Worm (Caenorhabditis elegans) whole organism, L1 larva: ENCODE measurements around the gene F56F11.1.
A peak's percentile ranks its signal among the peaks of the same experiment; 100 is the strongest.

Experiments
- C04F5.9 ChIP-seq: sonication (generic microtip); optimal IDR thresholded peaks from 2 replicates; lab custom pipeline; 2016; ENCODE audit warnings: missing genetic modification characterization, missing compliant biosample characterization
- C16A3.4 ChIP-seq: fragments of 150-350 bp; optimal IDR thresholded peaks from 2 replicates; lab custom pipeline; 2014; ENCODE audit warnings: missing biosample characterization, missing genetic modification characterization
- F16B12.6 ChIP-seq: fragments of 150-350 bp; optimal IDR thresholded peaks from 2 replicates; lab custom pipeline; 2014; ENCODE audit warnings: missing biosample characterization, missing genetic modification characterization
- Y116A8C.19 ChIP-seq: sonication (generic microtip); optimal IDR thresholded peaks from 2 replicates; lab custom pipeline; 2016; ENCODE audit warnings: missing compliant biosample characterization, missing genetic modification characterization, borderline replicate concordance
- aha-1 ChIP-seq: fragments of 150-350 bp; optimal IDR thresholded peaks from 2 replicates; lab custom pipeline; 2014; ENCODE audit warnings: missing biosample characterization, missing genetic modification characterization
- aly-2 ChIP-seq: fragments of 150-350 bp; optimal IDR thresholded peaks from 2 replicates; lab custom pipeline; 2014; ENCODE audit warnings: missing biosample characterization, missing genetic modification characterization
- blmp-1 ChIP-seq: fragments of 150-350 bp; optimal IDR thresholded peaks from 2 replicates; lab custom pipeline; 2014; ENCODE audit warnings: missing biosample characterization, missing genetic modification characterization
- ceh-63 ChIP-seq: fragments of 200-800 bp; sonication (Bioruptor generic); optimal IDR thresholded peaks from 2 replicates; lab custom pipeline; 2018; ENCODE audit warnings: mild to moderate bottlenecking, missing genetic modification characterization, missing compliant biosample characterization
- ceh-8 ChIP-seq: fragments of 200-800 bp; sonication (Bioruptor generic); optimal IDR thresholded peaks from 2 replicates; lab custom pipeline; 2018; ENCODE audit warnings: mild to moderate bottlenecking, missing genetic modification characterization, moderate library complexity, missing compliant biosample characterization
- ceh-82 ChIP-seq, 3 experiments: fragments of 150-350 bp in 1 of 3; sonication (generic microtip) in 2 of 3; optimal IDR thresholded peaks; 2 replicates each; lab custom pipeline; 2014 to 2017; ENCODE audit warnings: missing biosample characterization in 3 of 3, missing genetic modification characterization in 3 of 3
- ces-1 ChIP-seq: fragments of 150-350 bp; optimal IDR thresholded peaks from 2 replicates; lab custom pipeline; 2014; ENCODE audit warnings: missing biosample characterization, missing genetic modification reagents, missing genetic modification characterization
- dsc-1 ChIP-seq: sonication (generic microtip); optimal IDR thresholded peaks from 2 replicates; lab custom pipeline; 2016; ENCODE audit warnings: mild to moderate bottlenecking, missing genetic modification characterization, missing compliant biosample characterization
- efl-1 ChIP-seq, 4 experiments: fragments of 150-350 bp; optimal IDR thresholded peaks in 3 of 4; peaks in 1 of 4; 1 replicate in 1 of 4; 2 replicates in 3 of 4; lab custom pipeline; 2014; ENCODE audit warnings: missing biosample characterization in 2 of 4, missing genetic modification characterization in 2 of 4, missing genetic modification reagents in 2 of 4
- egl-13 ChIP-seq: sonication (generic microtip); optimal IDR thresholded peaks from 2 replicates; lab custom pipeline; 2016; ENCODE audit warnings: missing genotype, missing genetic modification reagents, missing genetic modification characterization, missing compliant biosample characterization
- egl-27 ChIP-seq, 2 experiments: fragments of 150-350 bp in 1 of 2; sonication (generic microtip); optimal IDR thresholded peaks; 3 replicates each; lab custom pipeline; 2017 to 2018; ENCODE audit warnings: missing biosample characterization in 2 of 2, missing genetic modification characterization in 2 of 2, missing genetic modification reagents in 2 of 2
- elt-2 ChIP-seq: sonication (generic microtip); optimal IDR thresholded peaks from 2 replicates; lab custom pipeline; 2016; ENCODE audit warnings: missing genetic modification characterization, mild to moderate bottlenecking, inconsistent platforms, missing compliant biosample characterization, missing genetic modification reagents
- fkh-10 ChIP-seq: sonication (generic microtip); optimal IDR thresholded peaks from 2 replicates; lab custom pipeline; 2017; ENCODE audit warnings: missing biosample characterization, missing genetic modification reagents, missing genetic modification characterization
- grh-1 ChIP-seq: fragments of 200-800 bp; sonication (Bioruptor generic); IDR thresholded peaks from 2 replicates; pipeline ENCODE4 v1.3.6; 2022; ENCODE audit warnings: missing genetic modification reagents, missing genetic modification characterization, missing compliant biosample characterization
- hlh-4 ChIP-seq: sonication (generic microtip); optimal IDR thresholded peaks from 2 replicates; lab custom pipeline; 2016; ENCODE audit warnings: mild to moderate bottlenecking, missing genetic modification characterization, missing compliant biosample characterization
- hpl-2 ChIP-seq: fragments of 150-350 bp; optimal IDR thresholded peaks from 2 replicates; lab custom pipeline; 2014; ENCODE audit warnings: missing biosample characterization, missing genetic modification reagents, missing genetic modification characterization
- irx-1 ChIP-seq: sonication (generic microtip); optimal IDR thresholded peaks from 2 replicates; lab custom pipeline; 2016; ENCODE audit warnings: missing genetic modification characterization, missing compliant biosample characterization
- isw-1 ChIP-seq: fragments of 200-800 bp; sonication (Bioruptor generic); IDR thresholded peaks from 2 replicates; pipeline ENCODE4 v1.3.6; 2022; ENCODE audit warnings: missing genetic modification characterization, missing compliant biosample characterization
- jun-1 ChIP-seq: fragments of 150-350 bp; optimal IDR thresholded peaks from 2 replicates; lab custom pipeline; 2014; ENCODE audit warnings: missing biosample characterization, missing genetic modification reagents, missing genetic modification characterization
- lin-35 ChIP-seq, 2 experiments: fragments of 150-350 bp; optimal IDR thresholded peaks; 2 replicates each; lab custom pipeline; 2014; ENCODE audit warnings: missing biosample characterization in 2 of 2, missing genetic modification characterization in 2 of 2, missing genetic modification reagents in 2 of 2
- lsy-2 ChIP-seq, 2 experiments: fragments of 150-350 bp; optimal IDR thresholded peaks; 2 replicates each; lab custom pipeline; 2014; ENCODE audit warnings: missing biosample characterization in 2 of 2, missing genetic modification characterization in 2 of 2
- mef-2 ChIP-seq: fragments of 150-350 bp; optimal IDR thresholded peaks from 2 replicates; lab custom pipeline; 2014; ENCODE audit warnings: missing biosample characterization, missing genetic modification characterization
- mep-1 ChIP-seq: fragments of 150-350 bp; optimal IDR thresholded peaks from 2 replicates; lab custom pipeline; 2014; ENCODE audit warnings: missing biosample characterization, missing genetic modification characterization
- nhr-11 ChIP-seq: fragments of 150-350 bp; optimal IDR thresholded peaks from 2 replicates; lab custom pipeline; 2014; ENCODE audit warnings: missing biosample characterization, missing genetic modification characterization
- nhr-12 ChIP-seq: sonication (generic microtip); optimal IDR thresholded peaks from 2 replicates; lab custom pipeline; 2017; ENCODE audit warnings: missing biosample characterization, missing genetic modification characterization
- nhr-20 ChIP-seq: sonication (generic microtip); optimal IDR thresholded peaks from 2 replicates; lab custom pipeline; 2016; ENCODE audit warnings: mild to moderate bottlenecking, missing genetic modification characterization, missing compliant biosample characterization
- nhr-237 ChIP-seq: fragments of 150-350 bp; optimal IDR thresholded peaks from 2 replicates; lab custom pipeline; 2014; ENCODE audit warnings: missing biosample characterization, missing genetic modification characterization
- nhr-28 ChIP-seq: fragments of 150-350 bp; optimal IDR thresholded peaks from 2 replicates; lab custom pipeline; 2014; ENCODE audit warnings: missing biosample characterization, missing genetic modification characterization
- nhr-47 ChIP-seq: sonication (generic microtip); optimal IDR thresholded peaks from 2 replicates; lab custom pipeline; 2016; ENCODE audit warnings: mild to moderate bottlenecking, missing genetic modification characterization, moderate library complexity, missing compliant biosample characterization
- nhr-71 ChIP-seq: sonication (generic microtip); optimal IDR thresholded peaks from 2 replicates; lab custom pipeline; 2016; ENCODE audit warnings: mild to moderate bottlenecking, missing genetic modification characterization, moderate library complexity, missing compliant biosample characterization
- nhr-76 ChIP-seq: sonication (generic microtip); optimal IDR thresholded peaks from 2 replicates; lab custom pipeline; 2017; ENCODE audit warnings: missing biosample characterization, missing genetic modification characterization
- nhr-85 ChIP-seq: sonication (generic microtip); peaks from one replicate; lab custom pipeline; 2016; ENCODE audit warnings: missing genetic modification characterization, inconsistent platforms, missing compliant biosample characterization
- pqm-1 ChIP-seq: sonication (generic microtip); optimal IDR thresholded peaks from 3 replicates; lab custom pipeline; 2017; ENCODE audit warnings: missing biosample characterization, missing genetic modification characterization
- skn-1 ChIP-seq: fragments of 150-350 bp; optimal IDR thresholded peaks from 2 replicates; lab custom pipeline; 2014; ENCODE audit warnings: missing biosample characterization, missing genetic modification characterization
- snu-23 ChIP-seq: sonication (generic microtip); optimal IDR thresholded peaks from 2 replicates; lab custom pipeline; 2016; ENCODE audit warnings: missing genetic modification characterization, missing compliant biosample characterization
- sox-4 ChIP-seq: sonication (generic microtip); optimal IDR thresholded peaks from 2 replicates; lab custom pipeline; 2016; ENCODE audit warnings: missing genetic modification characterization, missing compliant biosample characterization
- sptf-1 ChIP-seq: fragments of 150-350 bp; optimal IDR thresholded peaks from 2 replicates; lab custom pipeline; 2014; ENCODE audit warnings: missing biosample characterization, missing genetic modification characterization
- swsn-7 ChIP-seq: sonication (generic microtip); optimal IDR thresholded peaks from 2 replicates; lab custom pipeline; 2016; ENCODE audit warnings: missing genetic modification characterization, missing compliant biosample characterization
- tbx-2 ChIP-seq: sonication (generic microtip); optimal IDR thresholded peaks from 2 replicates; lab custom pipeline; 2016; ENCODE audit warnings: missing genetic modification characterization, missing compliant biosample characterization
- unc-130 ChIP-seq: fragments of 150-350 bp; optimal IDR thresholded peaks from 2 replicates; lab custom pipeline; 2017; ENCODE audit warnings: missing biosample characterization, missing genetic modification characterization, inconsistent platforms
- unc-30 ChIP-seq: sonication (generic microtip); optimal IDR thresholded peaks from 2 replicates; lab custom pipeline; 2017; ENCODE audit warnings: missing biosample characterization, missing genetic modification characterization
- unc-62 ChIP-seq: fragments of 150-350 bp; optimal IDR thresholded peaks from 2 replicates; lab custom pipeline; 2014; ENCODE audit warnings: missing biosample characterization, missing genetic modification reagents, missing genetic modification characterization
- zip-4 ChIP-seq: fragments of 200-800 bp; sonication (Bioruptor generic); optimal IDR thresholded peaks from 2 replicates; lab custom pipeline; 2018; ENCODE audit warnings: mild to moderate bottlenecking, missing genetic modification characterization, moderate library complexity, missing compliant biosample characterization
- ztf-11 ChIP-seq, 2 experiments: sonication (generic microtip); optimal IDR thresholded peaks; 2 replicates each; lab custom pipeline; 2016 to 2017; ENCODE audit warnings: missing genetic modification characterization in 2 of 2, missing biosample characterization in 1 of 2, missing compliant biosample characterization in 1 of 2
- ztf-4 ChIP-seq: fragments of 150-350 bp; optimal IDR thresholded peaks from 2 replicates; lab custom pipeline; 2014; ENCODE audit warnings: missing biosample characterization, missing genetic modification characterization

F56F11.1 gene

DNA sequence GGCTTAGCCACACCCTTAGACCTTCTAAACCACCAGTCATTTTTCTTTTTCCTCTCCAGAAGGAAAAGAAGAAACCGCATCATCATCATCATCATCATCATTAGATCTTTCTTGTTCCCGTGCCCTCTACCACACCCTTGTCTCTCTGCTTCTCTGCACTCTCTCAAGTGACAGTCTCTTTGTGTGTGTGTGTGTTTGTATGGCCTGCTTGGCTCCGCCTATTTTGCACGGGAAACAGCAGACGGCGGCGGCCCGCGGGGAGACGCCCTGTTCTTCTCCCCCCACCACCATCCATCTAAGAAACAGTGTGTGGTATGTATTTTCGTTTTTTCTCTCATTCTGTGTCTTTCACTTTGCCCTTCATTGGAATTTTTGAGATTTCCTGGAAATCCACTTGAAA lies 19.7 kb upstream of the F56F11.1 start (continued):
- TF ChIP-seq nhr-47 (tag; lab: Kevin White, UChicago): peak; percentile 61
- no peak for TF ChIP-seq hlh-4 (tag; lab: Kevin White, UChicago)
- TF ChIP-seq egl-27 (tag; optimal IDR thresholded peaks at IDR 0.05; lab: Kevin White, UChicago): peak in 1 of 2 experiments; percentile 41
- TF ChIP-seq nhr-71: peak; percentile 87
- TF ChIP-seq nhr-11 (tag; lab: Kevin White, UChicago): no peak
- no peak for TF ChIP-seq ceh-8 (GFP tag; lab: Kevin White, UChicago)
- TF ChIP-seq nhr-237: no peak
- TF ChIP-seq Y116A8C.19 (tag; lab: Kevin White, UChicago): no peak
- TF ChIP-seq lin-35 (GFP tag; optimal IDR thresholded peaks at IDR 0.05; lab: Kevin White, UChicago): peak; percentile 14 to 77
- TF ChIP-seq C04F5.9 (tag; lab: Kevin White, UChicago): no peak
- peak; percentile 68 for TF ChIP-seq C16A3.4 (tag; lab: Kevin White, UChicago)
- peak; percentile 16 for TF ChIP-seq unc-130 (tag; lab: Kevin White, UChicago)
- peak; percentile 5 for TF ChIP-seq irx-1 (tag; lab: Kevin White, UChicago)
- no peak for TF ChIP-seq sptf-1 (tag; lab: Kevin White, UChicago)
- TF ChIP-seq nhr-76 (tag; lab: Kevin White, UChicago): no peak
- peak; percentile 90 for TF ChIP-seq nhr-20 (tag; lab: Kevin White, UChicago)
- peak; percentile 25 for TF ChIP-seq ztf-4 (tag; lab: Kevin White, UChicago)
- peak; percentile 77 for TF ChIP-seq tbx-2
- TF ChIP-seq mep-1 (tag; lab: Kevin White, UChicago): peak; percentile 54
- TF ChIP-seq nhr-28 (tag; lab: Kevin White, UChicago): no peak
- TF ChIP-seq unc-30 (tag; lab: Kevin White, UChicago): no peak
- TF ChIP-seq skn-1 (tag; lab: Kevin White, UChicago): peak; percentile 39
- TF ChIP-seq ces-1: no peak
- no peak for TF ChIP-seq pqm-1 (tag; lab: Kevin White, UChicago)
- no peak for TF ChIP-seq sox-4 (tag; lab: Kevin White, UChicago)
- no peak for TF ChIP-seq egl-13
- TF ChIP-seq isw-1: no peak
- TF ChIP-seq hpl-2 (GFP tag; lab: Kevin White, UChicago): no peak
- TF ChIP-seq fkh-10 (GFP tag; lab: Kevin White, UChicago): no peak
- no peak for TF ChIP-seq unc-62 (GFP tag; lab: Kevin White, UChicago)
- TF ChIP-seq F16B12.6: no peak
- no peak for TF ChIP-seq mef-2 (tag; lab: Kevin White, UChicago)

DNA sequence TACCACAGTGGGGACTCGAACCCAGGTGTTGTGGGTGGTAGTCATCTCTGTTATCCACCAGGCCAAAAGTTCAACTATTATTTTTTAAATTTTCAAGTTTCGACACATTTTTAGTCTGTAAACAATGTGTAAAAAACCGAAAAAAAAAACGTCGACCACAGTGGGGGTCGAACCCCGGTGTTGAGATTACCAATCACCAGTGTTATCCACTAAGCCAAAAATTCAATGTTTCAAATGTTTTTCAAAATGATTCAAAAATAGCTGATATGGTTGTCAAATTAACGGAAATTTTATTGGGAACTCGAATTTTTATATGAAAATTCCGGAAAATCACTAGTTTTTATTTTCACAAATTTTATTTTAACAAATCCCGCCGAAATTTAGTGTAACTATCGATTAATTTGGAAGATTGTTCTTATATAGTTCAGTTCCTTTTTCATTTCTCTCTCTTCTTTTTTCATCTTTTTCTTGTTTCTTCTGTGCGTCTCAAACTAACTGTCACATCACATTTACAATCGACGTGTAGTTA lies 18.4 kb upstream of the F56F11.1 start:
- TF ChIP-seq nhr-76 (tag; lab: Kevin White, UChicago) (no peak), nhr-12 (tag; lab: Kevin White, UChicago) (no peak), snu-23 (no peak), aha-1 (no peak), elt-2 (tag; lab: Kevin White, UChicago) (no peak), swsn-7 (no peak), grh-1 (GFP tag; lab: Robert Waterston, UW) (no peak), dsc-1 (no peak), isw-1 (no peak), nhr-47 (tag; lab: Kevin White, UChicago) (no peak), lsy-2 (tag; optimal IDR thresholded peaks at IDR 0.05; lab: Kevin White, UChicago) (no peak), nhr-85 (tag; lab: Kevin White, UChicago) (peak; percentile 70), ceh-82 (tag; optimal IDR thresholded peaks at IDR 0.05; lab: Kevin White, UChicago) (no peak), ceh-63 (GFP tag; lab: Kevin White, UChicago) (no peak), zip-4 (GFP tag; lab: Kevin White, UChicago) (no peak), aly-2 (tag; lab: Kevin White, UChicago) (no peak), ztf-4 (tag; lab: Kevin White, UChicago) (no peak), jun-1 (tag; lab: Kevin White, UChicago) (no peak), efl-1 (optimal IDR thresholded peaks at IDR 0.05; lab: Kevin White, UChicago) (no peak), efl-1 (GFP tag; optimal IDR thresholded peaks at IDR 0.05 in 1 of 2; lab: Kevin White, UChicago) (peak in 1 of 2 experiments; percentile 59), blmp-1 (peak; percentile 26), ztf-11 (tag; optimal IDR thresholded peaks at IDR 0.05; lab: Kevin White, UChicago) (no peak), nhr-237 (no peak)
